Worm (Caenorhabditis elegans): ENCODE results near the gene F42G8.8.

The F42G8.8 gene

ce11 chrIV:8159087-8159486 is 40.2 kb downstream of the F42G8.8 start, which contains the start of gene faah-1:
Gene faah-1 (plus strand): TSS chrIV:8159387.
- no peak for TF ChIP-seq sea-2 (GFP tag; optimal IDR thresholded peaks at IDR 0.05)
- TF ChIP-seq egl-27 (tag; optimal IDR thresholded peaks at IDR 0.05), result no peak
- TF ChIP-seq fkh-10 (GFP tag; optimal IDR thresholded peaks at IDR 0.05), result no peak
- TF ChIP-seq ceh-82 (tag; optimal IDR thresholded peaks at IDR 0.05), result no peak
- TF ChIP-seq nhr-76 (tag; optimal IDR thresholded peaks at IDR 0.05), result no peak
- no peak for TF ChIP-seq zag-1 (tag; optimal IDR thresholded peaks at IDR 0.05)
- no peak for TF ChIP-seq fos-1 (tag; optimal IDR thresholded peaks at IDR 0.05)
- TF ChIP-seq skn-1 (tag; optimal IDR thresholded peaks at IDR 0.05), result no peak
- no peak for TF ChIP-seq lin-39 (tag; optimal IDR thresholded peaks at IDR 0.05)
- TF ChIP-seq ama-1 (optimal IDR thresholded peaks at IDR 0.05), result no peak
- TF ChIP-seq ztf-4 (tag; optimal IDR thresholded peaks at IDR 0.05), result no peak
- TF ChIP-seq nhr-77 (tag; optimal IDR thresholded peaks at IDR 0.05), result no peak
- TF ChIP-seq nhr-28 (tag; optimal IDR thresholded peaks at IDR 0.05), result no peak
- no peak for TF ChIP-seq eor-1 (tag; optimal IDR thresholded peaks at IDR 0.05)
- TF ChIP-seq snpc-4 (tag; optimal IDR thresholded peaks at IDR 0.05), result no peak

- peak; percentile 59 for TF ChIP-seq elt-2 (tag; optimal IDR thresholded peaks at IDR 0.05)
- no peak for TF ChIP-seq nhr-28 (tag; optimal IDR thresholded peaks at IDR 0.05)
Measured at ce11 chrIV:8159995-8160394, 41.1 kb downstream of the F42G8.8 start.

- TF ChIP-seq R02D3.7 (tag; optimal IDR thresholded peaks at IDR 0.05), result no peak
- no peak for TF ChIP-seq fos-1 (tag; optimal IDR thresholded peaks at IDR 0.05)
- no peak for TF ChIP-seq mdl-1 (tag; optimal IDR thresholded peaks at IDR 0.05)
- no peak for TF ChIP-seq nhr-25 (tag; optimal IDR thresholded peaks at IDR 0.05)
- TF ChIP-seq nfya-1 (tag; optimal IDR thresholded peaks at IDR 0.05; ENCODE audit: insufficient read depth), result no peak
- no peak for TF ChIP-seq skn-1 (tag; optimal IDR thresholded peaks at IDR 0.05)
- TF ChIP-seq pha-4 (tag; optimal IDR thresholded peaks at IDR 0.05), result no peak
- TF ChIP-seq ceh-82 (tag; optimal IDR thresholded peaks at IDR 0.05), result no peak
- TF ChIP-seq hmg-11 (tag; optimal IDR thresholded peaks at IDR 0.05), result no peak
- peak; percentile 59 for TF ChIP-seq pqm-1 (tag; optimal IDR thresholded peaks at IDR 0.05)
- peak; percentile 66 for TF ChIP-seq elt-2 (tag; optimal IDR thresholded peaks at IDR 0.05)
- TF ChIP-seq snpc-4 (tag; optimal IDR thresholded peaks at IDR 0.05), result no peak
- TF ChIP-seq nhr-23 (tag; optimal IDR thresholded peaks at IDR 0.05), result no peak
Measured at ce11 chrIV:8161774-8162173, 42.9 kb downstream of the F42G8.8 start.

- TF ChIP-seq pqm-1 (tag; optimal IDR thresholded peaks at IDR 0.05) (peak; percentile 88), pha-4 (tag; optimal IDR thresholded peaks at IDR 0.05) (peak; percentile 22), nhr-23 (tag; optimal IDR thresholded peaks at IDR 0.05) (no peak), elt-2 (tag; optimal IDR thresholded peaks at IDR 0.05) (peak; percentile 90), jun-1 (tag; optimal IDR thresholded peaks at IDR 0.05) (peak; percentile 47)
Measured at ce11 chrIV:8163687-8164086, 44.8 kb downstream of the F42G8.8 start, which contains the start of gene clec-51. Gene clec-51 (minus strand): TSS chrIV:8163800.

- TF ChIP-seq fkh-2 (tag; optimal IDR thresholded peaks at IDR 0.05) (no peak), R02D3.7 (tag; optimal IDR thresholded peaks at IDR 0.05) (no peak), pqm-1 (tag; optimal IDR thresholded peaks at IDR 0.05) (no peak), ztf-11 (tag; optimal IDR thresholded peaks at IDR 0.05) (no peak)
Measured at ce11 chrIV:8164515-8164914, 45.6 kb downstream of the F42G8.8 start.

ce11 chrIV:8165950-8166349 is 47.1 kb downstream of the F42G8.8 start, which contains the start of gene B0218.7:
Gene B0218.7 (minus strand): TSS chrIV:8166050.
- TF ChIP-seq nhr-67 (tag; optimal IDR thresholded peaks at IDR 0.05) (no peak), fos-1 (tag; optimal IDR thresholded peaks at IDR 0.05) (no peak), tbx-2 (tag; optimal IDR thresholded peaks at IDR 0.05) (no peak), mml-1 (tag; optimal IDR thresholded peaks at IDR 0.05) (no peak), nhr-28 (tag; optimal IDR thresholded peaks at IDR 0.05) (no peak), elt-1 (tag; optimal IDR thresholded peaks at IDR 0.05) (no peak), unc-62 (GFP tag; optimal IDR thresholded peaks at IDR 0.05) (no peak), unc-39 (tag; optimal IDR thresholded peaks at IDR 0.05) (no peak), skn-1 (tag; optimal IDR thresholded peaks at IDR 0.05) (no peak), egl-5 (tag; optimal IDR thresholded peaks at IDR 0.05) (no peak), lin-39 (tag; optimal IDR thresholded peaks at IDR 0.05) (no peak), nhr-43 (tag; optimal IDR thresholded peaks at IDR 0.05; ENCODE audit: poor library complexity, severe bottlenecking) (no peak), ceh-16 (tag; optimal IDR thresholded peaks at IDR 0.05) (no peak), nhr-23 (tag; optimal IDR thresholded peaks at IDR 0.05) (no peak), nhr-76 (tag; optimal IDR thresholded peaks at IDR 0.05) (no peak), nhr-237 (tag; optimal IDR thresholded peaks at IDR 0.05) (no peak), ama-1 (optimal IDR thresholded peaks at IDR 0.05) (no peak)

All from whole organism, L3 larva.